Worm (Caenorhabditis elegans): ENCODE results near the gene nhr-27.

ce11 chrX:12721429-12721828 is 86.7 kb downstream of the nhr-27 start:
- TF ChIP-seq rec-8 (tag; optimal IDR thresholded peaks at IDR 0.05), result no peak
- no peak for TF ChIP-seq ets-4 (GFP tag; optimal IDR thresholded peaks at IDR 0.05)
- TF ChIP-seq pha-4 (tag; optimal IDR thresholded peaks at IDR 0.05), result no peak
- TF ChIP-seq unc-130 (GFP tag; optimal IDR thresholded peaks at IDR 0.05), result no peak
- TF ChIP-seq unc-62 (GFP tag; optimal IDR thresholded peaks at IDR 0.05), result no peak
- no peak for TF ChIP-seq Y95B8A.8 (GFP tag; IDR thresholded peaks at IDR 0.05)
- TF ChIP-seq ama-1 (optimal IDR thresholded peaks at IDR 0.05), result no peak
- TF ChIP-seq ama-1 (GFP tag; optimal IDR thresholded peaks at IDR 0.05), result no peak
- TF ChIP-seq dpl-1 (GFP tag; optimal IDR thresholded peaks at IDR 0.05), result no peak
- TF ChIP-seq die-1 (tag; optimal IDR thresholded peaks at IDR 0.05), result no peak
- TF ChIP-seq nhr-179 (tag; optimal IDR thresholded peaks at IDR 0.05), result no peak
- no peak for TF ChIP-seq K11D2.4 (GFP tag; IDR thresholded peaks at IDR 0.05)
- TF ChIP-seq sdz-38 (tag; optimal IDR thresholded peaks at IDR 0.05), result no peak
- TF ChIP-seq somi-1 (GFP tag; optimal IDR thresholded peaks at IDR 0.05), result no peak

All from whole organism, young adult.